Worm (Caenorhabditis elegans): ENCODE results near the gene osm-6.

osm-6 gene

DNA sequence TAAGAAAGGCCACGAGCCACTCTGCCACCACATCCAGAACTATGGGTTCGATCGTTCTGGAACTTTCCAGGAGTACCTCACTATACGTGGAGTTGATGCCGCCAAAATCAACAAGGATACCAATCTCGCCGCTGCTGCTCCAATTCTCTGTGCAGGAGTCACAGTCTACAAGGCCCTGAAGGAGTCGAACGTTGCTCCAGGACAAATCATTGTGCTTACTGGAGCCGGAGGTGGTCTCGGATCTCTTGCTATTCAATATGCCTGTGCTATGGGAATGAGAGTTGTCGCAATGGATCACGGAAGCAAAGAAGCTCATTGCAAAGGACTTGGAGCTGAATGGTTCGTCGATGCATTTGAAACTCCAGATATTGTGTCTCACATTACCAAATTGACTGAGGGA, 38.6 kb downstream of the osm-6 start:
- no peak for TF ChIP-seq nhr-28 (tag; optimal IDR thresholded peaks at IDR 0.05)
- TF ChIP-seq Y116A8C.19 (tag; optimal IDR thresholded peaks at IDR 0.05; ENCODE audit: borderline replicate concordance) = no peak
- TF ChIP-seq egl-13 (tag; optimal IDR thresholded peaks at IDR 0.05) = no peak
- no peak for TF ChIP-seq nhr-11 (tag; optimal IDR thresholded peaks at IDR 0.05)
- TF ChIP-seq mep-1 (tag; optimal IDR thresholded peaks at IDR 0.05) = no peak
- TF ChIP-seq pag-3 (tag; optimal IDR thresholded peaks at IDR 0.05; ENCODE audit: borderline replicate concordance, insufficient read depth) = no peak
- TF ChIP-seq efl-1 (optimal IDR thresholded peaks at IDR 0.05) = no peak
- TF ChIP-seq efl-1 (GFP tag; optimal IDR thresholded peaks at IDR 0.05 in 1 of 2) = peak in 1 of 2 experiments; percentile 91
- no peak for TF ChIP-seq lin-35 (GFP tag; optimal IDR thresholded peaks at IDR 0.05)
- TF ChIP-seq sox-4 (tag; optimal IDR thresholded peaks at IDR 0.05) = no peak
- TF ChIP-seq nhr-90 (tag; optimal IDR thresholded peaks at IDR 0.05; ENCODE audit: poor library complexity) = no peak
- peak; percentile 9 for TF ChIP-seq nhr-47 (tag; optimal IDR thresholded peaks at IDR 0.05)
- no peak for TF ChIP-seq mdl-1 (tag; optimal IDR thresholded peaks at IDR 0.05)
- TF ChIP-seq nhr-237 (tag; optimal IDR thresholded peaks at IDR 0.05) = no peak
- TF ChIP-seq ceh-63 (GFP tag; optimal IDR thresholded peaks at IDR 0.05) = no peak
- peak; percentile 93 for TF ChIP-seq ama-1 (optimal IDR thresholded peaks at IDR 0.05)
- no peak for TF ChIP-seq pqm-1 (tag; optimal IDR thresholded peaks at IDR 0.05)
- TF ChIP-seq sup-37 (GFP tag; optimal IDR thresholded peaks at IDR 0.05) = no peak

ce11 chrV:11887988-11888499, 39.2 kb downstream of the osm-6 start, which contains the start of gene adh-1:
TSS of gene adh-1 (plus strand) at chrV:11888248.
- TF ChIP-seq mep-1 (tag; optimal IDR thresholded peaks at IDR 0.05) = peak; percentile 24
- no peak for TF ChIP-seq lin-15B (tag; optimal IDR thresholded peaks at IDR 0.05)
- no peak for TF ChIP-seq zip-4 (GFP tag; optimal IDR thresholded peaks at IDR 0.05)
- peak in 1 of 2 experiments; percentile 8 for TF ChIP-seq ztf-11 (tag; optimal IDR thresholded peaks at IDR 0.05)
- no peak for TF ChIP-seq fkh-4 (tag; optimal IDR thresholded peaks at IDR 0.05; ENCODE audit: borderline replicate concordance)
- peak; percentile 89 for TF ChIP-seq blmp-1 (tag; optimal IDR thresholded peaks at IDR 0.05)
- no peak for TF ChIP-seq nhr-12 (tag; optimal IDR thresholded peaks at IDR 0.05)
- TF ChIP-seq pqm-1 (tag; optimal IDR thresholded peaks at IDR 0.05) = no peak
- TF ChIP-seq dsc-1 (tag; optimal IDR thresholded peaks at IDR 0.05) = no peak
- TF ChIP-seq elt-2 (tag; optimal IDR thresholded peaks at IDR 0.05) = peak; percentile 75
- no peak for TF ChIP-seq efl-3 (GFP tag; optimal IDR thresholded peaks at IDR 0.05)
- TF ChIP-seq mdl-1 (tag; optimal IDR thresholded peaks at IDR 0.05) = peak; percentile 25 to 99
- peak; percentile 97 for TF ChIP-seq nhr-20 (tag; optimal IDR thresholded peaks at IDR 0.05)
- TF ChIP-seq aly-2 (tag; optimal IDR thresholded peaks at IDR 0.05) = no peak
- peak; percentile 70 for TF ChIP-seq jun-1 (tag; optimal IDR thresholded peaks at IDR 0.05)
- no peak for TF ChIP-seq mab-9 (GFP tag; IDR thresholded peaks at IDR 0.05)
- TF ChIP-seq skn-1 (tag; optimal IDR thresholded peaks at IDR 0.05) = peak; percentile 37
- TF ChIP-seq elt-3 (tag; optimal IDR thresholded peaks at IDR 0.05) = peak in 3 of 6 experiments; percentile 18 to 99 (median 41)
- peak; percentile 95 for TF ChIP-seq ama-1 (optimal IDR thresholded peaks at IDR 0.05)
- TF ChIP-seq nhr-90 (tag; optimal IDR thresholded peaks at IDR 0.05; ENCODE audit: poor library complexity) = peak; percentile 75
- peak; percentile 97 for TF ChIP-seq nhr-71 (tag; optimal IDR thresholded peaks at IDR 0.05)
- TF ChIP-seq sup-37 (GFP tag; optimal IDR thresholded peaks at IDR 0.05) = peak; percentile 90
- TF ChIP-seq nhr-76 (tag; optimal IDR thresholded peaks at IDR 0.05) = no peak
- peak; percentile 61 for TF ChIP-seq xbp-1 (tag; optimal IDR thresholded peaks at IDR 0.05)
- peak; percentile 91 for TF ChIP-seq rnt-1 (tag; optimal IDR thresholded peaks at IDR 0.05)
- peak; percentile 94 for TF ChIP-seq nhr-85 (tag)
- peak; percentile 97 for TF ChIP-seq lin-14 (GFP tag; optimal IDR thresholded peaks at IDR 0.05)
- TF ChIP-seq C04F5.9 (tag; optimal IDR thresholded peaks at IDR 0.05) = peak; percentile 1
- peak; percentile 51 for TF ChIP-seq nhr-77 (tag; optimal IDR thresholded peaks at IDR 0.05)
- TF ChIP-seq lin-39 (tag; optimal IDR thresholded peaks at IDR 0.05) = peak; percentile 72
- no peak for TF ChIP-seq egl-27 (tag; optimal IDR thresholded peaks at IDR 0.05)
- peak; percentile 77 for TF ChIP-seq nhr-47 (tag; optimal IDR thresholded peaks at IDR 0.05)
- no peak for TF ChIP-seq Y116A8C.19 (tag; optimal IDR thresholded peaks at IDR 0.05; ENCODE audit: borderline replicate concordance)
- TF ChIP-seq snu-23 (GFP tag; optimal IDR thresholded peaks at IDR 0.05) = peak; percentile 82
- no peak for TF ChIP-seq hpl-2 (GFP tag; optimal IDR thresholded peaks at IDR 0.05)
- peak; percentile 47 for TF ChIP-seq pag-3 (tag; optimal IDR thresholded peaks at IDR 0.05; ENCODE audit: borderline replicate concordance, insufficient read depth)
- TF ChIP-seq nhr-11 (tag; optimal IDR thresholded peaks at IDR 0.05) = peak; percentile 62
- peak; percentile 37 to 68 for TF ChIP-seq lin-35 (GFP tag; optimal IDR thresholded peaks at IDR 0.05)
- TF ChIP-seq swsn-7 (tag; optimal IDR thresholded peaks at IDR 0.05) = peak; percentile 56
- peak; percentile 56 for TF ChIP-seq ztf-4 (tag; optimal IDR thresholded peaks at IDR 0.05)
- TF ChIP-seq zag-1 (tag; optimal IDR thresholded peaks at IDR 0.05) = no peak
- TF ChIP-seq fos-1 (tag; optimal IDR thresholded peaks at IDR 0.05) = no peak
- peak; percentile 23 to 46 for TF ChIP-seq efl-1 (optimal IDR thresholded peaks at IDR 0.05)
- peak in 1 of 2 experiments; percentile 95 for TF ChIP-seq efl-1 (GFP tag; optimal IDR thresholded peaks at IDR 0.05 in 1 of 2)

All from whole organism, L1 larva.